Worm (Caenorhabditis elegans) whole organism, midembryonic: ENCODE data around the gene T27E7.4.

Source experiments
- T22C8.4 ChIP-seq: fragments of 200-800 bp; sonication (Bioruptor generic); IDR thresholded peaks from 2 replicates; pipeline ENCODE4 v1.3.6; 2022; ENCODE audit warnings: missing genetic modification characterization, missing compliant biosample characterization
- flt-1 ChIP-seq: fragments of 200-800 bp; sonication (Bioruptor generic); IDR thresholded peaks from 2 replicates; pipeline ENCODE4 v1.3.6; 2022; ENCODE audit warnings: missing genetic modification characterization, missing compliant biosample characterization
- klf-2 ChIP-seq: fragments of 200-800 bp; sonication (Bioruptor generic); conservative IDR thresholded peaks from 2 replicates; pipeline ENCODE4 v1.3.6; 2022; ENCODE audit warnings: missing genetic modification reagents, missing genetic modification characterization, missing compliant biosample characterization
- med-1 ChIP-seq: sonication (generic microtip); optimal IDR thresholded peaks from 2 replicates; lab custom pipeline; 2017; ENCODE audit warnings: missing genetic modification characterization, mild to moderate bottlenecking, missing compliant biosample characterization, antibody characterized with exemption, missing genetic modification reagents; ENCODE audit not compliant: insufficient read depth
- tab-1 ChIP-seq: fragments of 200-800 bp; sonication (Bioruptor generic); IDR thresholded peaks from 2 replicates; pipeline ENCODE4 v1.3.6; 2022; ENCODE audit warnings: missing genetic modification characterization, missing compliant biosample characterization
- ztf-23 ChIP-seq: fragments of 200-800 bp; sonication (Bioruptor generic); IDR thresholded peaks from 2 replicates; pipeline ENCODE4 v1.3.6; 2022; ENCODE audit warnings: missing genetic modification reagents, missing genetic modification characterization, missing compliant biosample characterization
- ztf-29 ChIP-seq: fragments of 200-800 bp; sonication (Bioruptor generic); IDR thresholded peaks from 2 replicates; pipeline ENCODE4 v1.3.6; 2022; ENCODE audit warnings: missing genetic modification reagents, missing genetic modification characterization, missing compliant biosample characterization

- TF ChIP-seq T22C8.4 (GFP tag; lab: Robert Waterston, UW) (no peak), ztf-23 (GFP tag; lab: Robert Waterston, UW) (no peak), tab-1 (GFP tag; lab: Robert Waterston, UW) (no peak), klf-2 (GFP tag; lab: Robert Waterston, UW) (no peak), med-1 (GFP tag; lab: Kevin White, UChicago) (no peak), flt-1 (GFP tag; lab: Robert Waterston, UW) (no peak), ztf-29 (GFP tag; lab: Robert Waterston, UW) (no peak)
Observed at ce11 chrIV:14572607-14573006, 37.7 kb upstream of the T27E7.4 start, which contains the start of gene glb-34.
